Fruit fly (Drosophila melanogaster) whole organism, embryonic: ENCODE measurements around the gene Nprl3.

Experiments used
- Atf-2 ChIP-seq: fragments of 200-800 bp; sonication (Bioruptor generic); optimal IDR thresholded peaks from 2 replicates; lab custom pipeline; 2016; ENCODE audit warnings: missing biosample characterization, missing genetic modification characterization
- CG11247 ChIP-seq: fragments of 200-800 bp; sonication (Bioruptor generic); IDR thresholded peaks from 2 replicates; pipeline ENCODE4 v1.3.6; 2022; ENCODE audit warnings: missing biosample characterization, missing genetic modification characterization
- CG11398 ChIP-seq: fragments of 200-800 bp; sonication (Bioruptor generic); optimal IDR thresholded peaks from 2 replicates; lab custom pipeline; 2016; ENCODE audit warnings: missing biosample characterization, missing genetic modification characterization
- CG11696 ChIP-seq: fragments of 200-800 bp; sonication (Bioruptor generic); IDR thresholded peaks from 2 replicates; pipeline ENCODE4 v1.3.6; 2022; ENCODE audit warnings: missing biosample characterization, missing genetic modification characterization
- CG12104 ChIP-seq: fragments of 200-800 bp; sonication (Bioruptor generic); optimal IDR thresholded peaks from 3 replicates; lab custom pipeline; 2016; ENCODE audit warnings: missing biosample characterization, missing genetic modification characterization
- CG12659 ChIP-seq: fragments of 200-800 bp; sonication (Bioruptor generic); optimal IDR thresholded peaks from 3 replicates; lab custom pipeline; 2017; ENCODE audit warnings: mild to moderate bottlenecking, missing biosample characterization, missing genetic modification reagents, missing genetic modification characterization
- CG17186 ChIP-seq: fragments of 200-800 bp; sonication (Bioruptor generic); optimal IDR thresholded peaks from 3 replicates; lab custom pipeline; 2017; ENCODE audit warnings: missing biosample characterization, missing genetic modification reagents, missing genetic modification characterization
- CG17802 ChIP-seq: fragments of 200-800 bp; sonication (Bioruptor generic); optimal IDR thresholded peaks from 2 replicates; lab custom pipeline; 2018; ENCODE audit warnings: missing biosample characterization, mild to moderate bottlenecking, missing genetic modification characterization, moderate library complexity
- CG18619 ChIP-seq: fragments of 200-800 bp; sonication (Bioruptor generic); optimal IDR thresholded peaks from 3 replicates; lab custom pipeline; 2017; ENCODE audit warnings: missing biosample characterization, mild to moderate bottlenecking, missing genetic modification characterization
- CG2129 ChIP-seq: fragments of 200-800 bp; sonication (Bioruptor generic); IDR thresholded peaks from 2 replicates; pipeline ENCODE4 v1.3.6; 2022; ENCODE audit warnings: missing biosample characterization, missing genetic modification characterization; ENCODE audit not compliant: partially characterized antibody
- CG2202 ChIP-seq: fragments of 200-800 bp; sonication (Bioruptor generic); optimal IDR thresholded peaks from 2 replicates; lab custom pipeline; 2018; ENCODE audit warnings: missing biosample characterization, mild to moderate bottlenecking, missing genetic modification characterization
- CG2678 ChIP-seq: fragments of 200-800 bp; sonication (Bioruptor generic); optimal IDR thresholded peaks from 3 replicates; lab custom pipeline; 2019; ENCODE audit warnings: missing biosample characterization, mild to moderate bottlenecking, missing genetic modification characterization, moderate library complexity
- CG31224 ChIP-seq: fragments of 200-800 bp; sonication (Bioruptor generic); IDR thresholded peaks from 2 replicates; pipeline ENCODE4 v1.3.6; 2022; ENCODE audit warnings: missing biosample characterization, missing genetic modification characterization
- CG3407 ChIP-seq: fragments of 200-800 bp; sonication (Bioruptor generic); optimal IDR thresholded peaks from 2 replicates; lab custom pipeline; 2018; ENCODE audit warnings: missing biosample characterization, mild to moderate bottlenecking, missing genetic modification characterization
- CG3847 ChIP-seq: fragments of 200-800 bp; sonication (Bioruptor generic); IDR thresholded peaks from 2 replicates; pipeline ENCODE4 v1.3.6; 2022; ENCODE audit warnings: missing biosample characterization, missing genetic modification characterization
- CG4820 ChIP-seq: fragments of 200-800 bp; sonication (Bioruptor generic); optimal IDR thresholded peaks from 3 replicates; lab custom pipeline; 2016; ENCODE audit warnings: missing biosample characterization, missing genetic modification characterization
- CG4854 ChIP-seq: fragments of 200-800 bp; sonication (Bioruptor generic); optimal IDR thresholded peaks from 2 replicates; lab custom pipeline; 2016; ENCODE audit warnings: missing biosample characterization, missing genetic modification characterization, inconsistent platforms
- CG5245 ChIP-seq: fragments of 200-800 bp; sonication (Bioruptor generic); optimal IDR thresholded peaks from 3 replicates; lab custom pipeline; 2016; ENCODE audit warnings: missing biosample characterization, missing genetic modification characterization
- CG6765 ChIP-seq: fragments of 200-800 bp; sonication (Bioruptor generic); optimal IDR thresholded peaks from 3 replicates; lab custom pipeline; 2017; ENCODE audit warnings: missing biosample characterization, mild to moderate bottlenecking, missing genetic modification characterization
- CG6813 ChIP-seq: fragments of 200-800 bp; sonication (Bioruptor generic); optimal IDR thresholded peaks from 2 replicates; lab custom pipeline; 2017; ENCODE audit warnings: missing biosample characterization, missing genetic modification characterization, mild to moderate bottlenecking, moderate library complexity, missing genetic modification reagents
- CG7928 ChIP-seq: fragments of 200-800 bp; sonication (Bioruptor generic); optimal IDR thresholded peaks from 2 replicates; lab custom pipeline; 2017; ENCODE audit warnings: missing biosample characterization, mild to moderate bottlenecking, missing genetic modification characterization
- CTCF ChIP-seq: fragments of 200-800 bp; sonication (Bioruptor generic); optimal IDR thresholded peaks from 2 replicates; lab custom pipeline; 2017; ENCODE audit warnings: missing biosample characterization, mild to moderate bottlenecking, missing genetic modification characterization, moderate library complexity
- Chrac-16 ChIP-seq: fragments of 200-800 bp; sonication (Bioruptor generic); optimal IDR thresholded peaks from 3 replicates; lab custom pipeline; 2016; ENCODE audit warnings: missing biosample characterization, missing genetic modification characterization
- Dad ChIP-seq: fragments of 200-800 bp; sonication (Bioruptor generic); optimal IDR thresholded peaks from 3 replicates; lab custom pipeline; 2016; ENCODE audit warnings: missing biosample characterization, missing genetic modification characterization
- Dll ChIP-seq: fragments of 200-800 bp; sonication (Bioruptor generic); IDR thresholded peaks from 4 replicates; pipeline ENCODE4 v1.3.6; 2022; ENCODE audit warnings: missing biosample characterization, missing genetic modification characterization; ENCODE audit not compliant: partially characterized antibody
- E2f1 ChIP-seq: fragments of 200-800 bp; sonication (Bioruptor generic); IDR thresholded peaks from 2 replicates; pipeline ENCODE4 v1.3.6; 2022; ENCODE audit warnings: missing biosample characterization, missing genetic modification characterization
- HHEX ChIP-seq: fragments of 200-800 bp; sonication (Bioruptor generic); optimal IDR thresholded peaks from 3 replicates; lab custom pipeline; 2017; ENCODE audit warnings: missing biosample characterization, mild to moderate bottlenecking, missing genetic modification characterization, missing genetic modification reagents
- Hey ChIP-seq: fragments of 200-800 bp; sonication (Bioruptor generic); optimal IDR thresholded peaks from 3 replicates; lab custom pipeline; 2018; ENCODE audit warnings: missing biosample characterization, mild to moderate bottlenecking, missing genetic modification characterization
- HmgD ChIP-seq: fragments of 200-800 bp; sonication (Bioruptor generic); optimal IDR thresholded peaks from 3 replicates; lab custom pipeline; 2016; ENCODE audit warnings: missing biosample characterization, missing genetic modification characterization
- Hr3 ChIP-seq: fragments of 200-800 bp; sonication (Bioruptor generic); optimal IDR thresholded peaks from 3 replicates; lab custom pipeline; 2016; ENCODE audit warnings: missing biosample characterization, missing genetic modification characterization
- Rx ChIP-seq: fragments of 200-800 bp; sonication (Bioruptor generic); IDR thresholded peaks from 2 replicates; pipeline ENCODE4 v1.3.6; 2022; ENCODE audit warnings: missing biosample characterization, missing genetic modification characterization
- Sin3A ChIP-seq: fragments of >200 bp; optimal IDR thresholded peaks from 2 replicates; lab custom pipeline; 2018
- Sry-β ChIP-seq: fragments of 200-800 bp; sonication (Bioruptor generic); optimal IDR thresholded peaks from 2 replicates; lab custom pipeline; 2018; ENCODE audit warnings: missing biosample characterization, mild to moderate bottlenecking, missing genetic modification characterization, moderate library complexity
- TFAM ChIP-seq: fragments of 200-800 bp; sonication (Bioruptor generic); optimal IDR thresholded peaks from 2 replicates; lab custom pipeline; 2017; ENCODE audit warnings: missing biosample characterization, missing genetic modification characterization, inconsistent platforms
- Usf ChIP-seq: fragments of 200-800 bp; sonication (Bioruptor generic); optimal IDR thresholded peaks from 2 replicates; lab custom pipeline; 2017; ENCODE audit warnings: missing genotype, missing biosample characterization, missing genetic modification characterization
- Xrp1 ChIP-seq: fragments of 200-800 bp; sonication (Bioruptor generic); IDR thresholded peaks from 2 replicates; pipeline ENCODE4 v1.3.6; 2022; ENCODE audit warnings: missing biosample characterization, missing genetic modification characterization
- ara ChIP-seq: fragments of 200-800 bp; sonication (Bioruptor generic); IDR thresholded peaks from 2 replicates; pipeline ENCODE4 v1.3.6; 2022; ENCODE audit warnings: missing biosample characterization, missing genetic modification characterization
- bigmax ChIP-seq: fragments of 200-800 bp; sonication (Bioruptor generic); optimal IDR thresholded peaks from 2 replicates; lab custom pipeline; 2018; ENCODE audit warnings: missing biosample characterization, mild to moderate bottlenecking, missing genetic modification characterization
- cad ChIP-seq: fragments of >200 bp; optimal IDR thresholded peaks from 2 replicates; lab custom pipeline; 2017; ENCODE audit warnings: missing biosample characterization, missing genetic modification characterization
- ewg ChIP-seq: fragments of 200-800 bp; sonication (Bioruptor generic); optimal IDR thresholded peaks from 3 replicates; lab custom pipeline; 2017; ENCODE audit warnings: mild to moderate bottlenecking, missing biosample characterization, missing genetic modification reagents, missing genetic modification characterization
- mirr ChIP-seq: fragments of 200-800 bp; sonication (Bioruptor generic); optimal IDR thresholded peaks from 3 replicates; lab custom pipeline; 2018; ENCODE audit warnings: missing biosample characterization, mild to moderate bottlenecking, missing genetic modification characterization
- p53 ChIP-seq: fragments of 200-800 bp; sonication (Bioruptor generic); optimal IDR thresholded peaks from 2 replicates; lab custom pipeline; 2016; ENCODE audit warnings: missing biosample characterization, missing genetic modification characterization
- pzg ChIP-seq: fragments of 200-800 bp; sonication (Bioruptor generic); optimal IDR thresholded peaks from 3 replicates; lab custom pipeline; 2018; ENCODE audit warnings: missing biosample characterization, mild to moderate bottlenecking, missing genetic modification characterization, moderate library complexity
- ranshi ChIP-seq: fragments of 200-800 bp; sonication (Bioruptor generic); IDR thresholded peaks from 2 replicates; pipeline ENCODE4 v1.3.6; 2022; ENCODE audit warnings: missing biosample characterization, missing genetic modification characterization
- sna ChIP-seq: fragments of 200-800 bp; sonication (Bioruptor generic); IDR thresholded peaks from 2 replicates; pipeline ENCODE4 v1.3.6; 2022; ENCODE audit warnings: missing biosample characterization, missing genetic modification characterization; ENCODE audit not compliant: partially characterized antibody
- tap ChIP-seq: fragments of 200-800 bp; optimal IDR thresholded peaks from 3 replicates; lab custom pipeline; 2019; ENCODE audit warnings: missing biosample characterization, mild to moderate bottlenecking, missing genetic modification characterization, moderate library complexity
- tgo ChIP-seq: fragments of 200-800 bp; sonication (Bioruptor generic); IDR thresholded peaks from 3 replicates; pipeline ENCODE4 v1.3.6; 2022; ENCODE audit warnings: missing biosample characterization, missing genetic modification characterization
- unpg ChIP-seq: fragments of 200-800 bp; sonication (Bioruptor generic); optimal IDR thresholded peaks from 3 replicates; lab custom pipeline; 2018; ENCODE audit warnings: missing biosample characterization, mild to moderate bottlenecking, missing genetic modification characterization, moderate library complexity
- wdn ChIP-seq: fragments of 200-800 bp; sonication (Bioruptor generic); IDR thresholded peaks from 2 replicates; pipeline ENCODE4 v1.3.6; 2022; ENCODE audit warnings: missing biosample characterization, missing genetic modification characterization
- zen2 ChIP-seq: fragments of 200-800 bp; sonication (Bioruptor generic); IDR thresholded peaks from 3 replicates; pipeline ENCODE4 v1.3.6; 2022; ENCODE audit warnings: missing biosample characterization, missing genetic modification characterization; ENCODE audit not compliant: partially characterized antibody

The Nprl3 gene

DNA sequence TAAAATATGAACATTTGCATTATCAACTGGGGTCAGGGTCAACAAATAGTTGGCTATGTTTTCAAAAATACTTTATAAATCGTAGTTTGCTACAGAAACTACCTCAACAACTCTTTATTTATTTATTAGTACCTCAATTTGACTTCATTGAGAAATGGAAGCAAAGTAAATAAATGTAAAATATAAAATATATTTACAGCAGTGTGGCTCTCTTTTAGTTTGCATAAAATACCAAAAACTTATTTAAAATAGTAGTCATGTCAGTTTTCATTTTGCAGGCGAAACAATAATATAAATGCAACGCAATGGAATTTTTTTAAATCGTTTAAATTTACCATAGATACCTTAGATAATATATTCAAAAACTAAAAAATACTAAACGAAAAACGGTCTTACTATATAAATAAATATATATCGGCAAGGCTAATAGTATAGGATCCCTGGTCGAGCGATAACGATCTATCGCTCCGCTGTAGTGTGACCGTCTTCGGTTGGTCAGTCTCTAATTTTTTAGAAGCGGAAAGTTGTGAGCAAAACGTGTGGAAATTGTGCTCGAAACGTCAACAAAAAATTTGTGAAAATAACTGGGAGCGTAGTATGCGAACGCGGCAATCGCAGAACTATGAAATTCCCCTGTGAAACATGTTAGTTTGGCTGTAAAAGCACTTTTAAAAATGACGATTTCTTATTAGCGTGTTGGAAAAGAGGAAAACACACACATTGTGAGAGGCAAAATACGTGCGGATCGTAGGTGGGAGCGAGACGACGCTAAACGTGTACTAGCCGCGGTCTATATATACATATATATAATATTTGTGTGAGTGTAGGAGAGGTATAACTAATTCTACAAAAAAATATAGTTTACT is at the start of gene Nprl3, which contains the start of gene upSET (continued):
- TF ChIP-seq ewg (GFP tag; lab: Kevin White, UChicago) (no peak), E2f1 (GFP tag; lab: Robert Waterston, UW) (no peak), CG4820 (GFP tag; lab: Kevin White, UChicago) (no peak), p53 (GFP tag; lab: Kevin White, UChicago) (no peak), tgo (GFP tag; lab: Robert Waterston, UW) (no peak), CG12659 (peak; percentile 53), Atf-2 (GFP tag; lab: Kevin White, UChicago) (no peak), Dad (no peak), CG31224 (GFP tag; lab: Robert Waterston, UW) (no peak), CG4854 (no peak), sna (GFP tag; lab: Robert Waterston, UW) (peak; percentile 86), pzg (peak; percentile 85), bigmax (GFP tag; lab: Kevin White, UChicago) (no peak), mirr (GFP tag; lab: Kevin White, UChicago) (no peak), CG12104 (GFP tag; lab: Kevin White, UChicago) (no peak), zen2 (peak; percentile 20; the same call in 1 of the 3 replicates), CG3407 (GFP tag; lab: Kevin White, UChicago) (no peak), CG7928 (GFP tag; lab: Kevin White, UChicago) (peak; percentile 93), Usf (no peak), CG11398 (no peak), CG11696 (GFP tag; lab: Robert Waterston, UW) (no peak), CG6813 (GFP tag; lab: Kevin White, UChicago) (no peak), CG18619 (GFP tag; lab: Kevin White, UChicago) (no peak), HmgD (GFP tag; lab: Kevin White, UChicago) (peak; percentile 9), ara (GFP tag; lab: Robert Waterston, UW) (no peak), CG3847 (GFP tag; lab: Robert Waterston, UW) (peak; percentile 44; the same call in 1 of the 2 replicates), Hey (tag; lab: Kevin White, UChicago) (no peak), HHEX (GFP tag; lab: Kevin White, UChicago) (no peak), Xrp1 (GFP tag; lab: Robert Waterston, UW) (no peak; the same call in 1 of the 2 replicates), CG2202 (tag; lab: Kevin White, UChicago) (no peak), CG2678 (tag; lab: Kevin White, UChicago) (peak; percentile 14), unpg (peak; percentile 6), Rx (GFP tag; lab: Robert Waterston, UW) (no peak), CG6765 (GFP tag; lab: Kevin White, UChicago) (no peak), CG2129 (GFP tag; lab: Robert Waterston, UW) (peak; percentile 73), CG17802 (tag; lab: Kevin White, UChicago) (no peak), Sry-β (GFP tag; lab: Kevin White, UChicago) (no peak), tap (tag; lab: Kevin White, UChicago) (no peak), CG11247 (GFP tag; lab: Robert Waterston, UW) (no peak), CG5245 (GFP tag; lab: Kevin White, UChicago) (no peak), Dll (GFP tag; lab: Robert Waterston, UW) (peak; percentile 90), CG17186 (GFP tag; lab: Kevin White, UChicago) (no peak), Chrac-16 (GFP tag; lab: Kevin White, UChicago) (no peak), TFAM (no peak), Sin3A (peak; percentile 52), cad (GFP tag; lab: Kevin White, UChicago) (no peak), CTCF (peak; percentile 3), ranshi (no peak), Hr3 (GFP tag; lab: Kevin White, UChicago) (no peak), wdn (GFP tag; lab: Robert Waterston, UW) (no peak)
